In genomic region chr3R:7506314-7506988, dm6 we compare ENCODE assay signal across 5 fruit fly cellular contexts.
TF ChIP-seq lines count a peak whose summit lies in the region.

No protein-coding gene starts in this region.

- no peak for TF ChIP-seq CTCF in whole organism, embryonic (GFP tag; optimal IDR thresholded peaks at IDR 0.05; lab: Kevin White, UChicago)

TF ChIP-seq in whole organism, adult, 20 proteins besides CTCF, POLR2A, EP300 and RAD21 (continues in another document):
- peak; percentile 19 for TF ChIP-seq pad (GFP tag; optimal IDR thresholded peaks at IDR 0.05; lab: Kevin White, UChicago)
- no peak for TF ChIP-seq Crg-1 (GFP tag; optimal IDR thresholded peaks at IDR 0.05; lab: Kevin White, UChicago)
- TF ChIP-seq CG12768 (GFP tag; optimal IDR thresholded peaks at IDR 0.05; lab: Kevin White, UChicago): no peak
- no peak for TF ChIP-seq CG1620 (GFP tag; optimal IDR thresholded peaks at IDR 0.05; lab: Kevin White, UChicago)
- TF ChIP-seq CG7101 (tag; optimal IDR thresholded peaks at IDR 0.05; lab: Kevin White, UChicago): peak; percentile 2
- TF ChIP-seq Clk (GFP tag; optimal IDR thresholded peaks at IDR 0.05; lab: Kevin White, UChicago): no peak
- TF ChIP-seq CG14711 (tag; optimal IDR thresholded peaks at IDR 0.05; lab: Kevin White, UChicago): peak; percentile 67
- TF ChIP-seq kay (GFP tag; lab: Kevin White, UChicago; ENCODE audit: borderline replicate concordance): peak; percentile 74
- TF ChIP-seq CG7045 (GFP tag; optimal IDR thresholded peaks at IDR 0.05; lab: Kevin White, UChicago): peak; percentile 43
- TF ChIP-seq CG11617 (GFP tag; optimal IDR thresholded peaks at IDR 0.05; lab: Kevin White, UChicago): no peak
- TF ChIP-seq CG33017 (tag; optimal IDR thresholded peaks at IDR 0.05; lab: Kevin White, UChicago): no peak
- no peak for TF ChIP-seq Hr96 (GFP tag; optimal IDR thresholded peaks at IDR 0.05; lab: Kevin White, UChicago)
- TF ChIP-seq tj (GFP tag; optimal IDR thresholded peaks at IDR 0.05; lab: Kevin White, UChicago): no peak
- TF ChIP-seq Mnt (GFP tag; optimal IDR thresholded peaks at IDR 0.05; lab: Kevin White, UChicago): no peak
- no peak for TF ChIP-seq cnc (optimal IDR thresholded peaks at IDR 0.05; lab: Kevin White, UChicago)
- TF ChIP-seq toe (GFP tag; optimal IDR thresholded peaks at IDR 0.05; lab: Kevin White, UChicago): no peak
- no peak for TF ChIP-seq bab1 (GFP tag; optimal IDR thresholded peaks at IDR 0.05; lab: Kevin White, UChicago)
- no peak for TF ChIP-seq ovo (GFP tag; optimal IDR thresholded peaks at IDR 0.05; lab: Kevin White, UChicago)
- peak; percentile 53 for TF ChIP-seq CG5204 (GFP tag; optimal IDR thresholded peaks at IDR 0.05; lab: Kevin White, UChicago)

TF ChIP-seq in whole organism, embryonic, 481 proteins besides CTCF, POLR2A, EP300 and RAD21 (continues in another document):
- TF ChIP-seq Blimp-1 (GFP tag; optimal IDR thresholded peaks at IDR 0.05; lab: Kevin White, UChicago) (no peak), tio (GFP tag; optimal IDR thresholded peaks at IDR 0.05; lab: Kevin White, UChicago) (peak; percentile 85), Hmx (GFP tag; optimal IDR thresholded peaks at IDR 0.05; lab: Kevin White, UChicago) (peak; percentile 74), CG1832 (GFP tag; optimal IDR thresholded peaks at IDR 0.05; lab: Kevin White, UChicago) (no peak), MTF-1 (GFP tag; optimal IDR thresholded peaks at IDR 0.05; lab: Kevin White, UChicago; ENCODE audit: borderline replicate concordance) (peak; percentile 12), maf-S (GFP tag; optimal IDR thresholded peaks at IDR 0.05; lab: Kevin White, UChicago) (peak; percentile 84), Xrp1 (GFP tag; IDR thresholded peaks at IDR 0.05; lab: Robert Waterston, UW) (peak; percentile 58), gt (GFP tag; IDR thresholded peaks at IDR 0.05; lab: Robert Waterston, UW) (no peak), Side (GFP tag; optimal IDR thresholded peaks at IDR 0.05; lab: Kevin White, UChicago) (peak; percentile 88), CG17361 (GFP tag; IDR thresholded peaks at IDR 0.05; lab: Robert Waterston, UW) (peak; percentile 67), Ada2b (GFP tag; IDR thresholded peaks at IDR 0.05; lab: Robert Waterston, UW) (peak; percentile 82), Meics (GFP tag; optimal IDR thresholded peaks at IDR 0.05; lab: Kevin White, UChicago) (peak; percentile 93), Abd-B (GFP tag; optimal IDR thresholded peaks at IDR 0.05; lab: Kevin White, UChicago) (peak; percentile 66), lilli (GFP tag; optimal IDR thresholded peaks at IDR 0.05; lab: Kevin White, UChicago) (peak; percentile 94), CkIIα-i1 (GFP tag; IDR thresholded peaks at IDR 0.05; lab: Robert Waterston, UW) (0 out of 2 replicates have a peak, but pooled peaks have one; percentile 21), CG11456 (GFP tag; IDR thresholded peaks at IDR 0.05; lab: Robert Waterston, UW) (peak; percentile 94), CG14014 (GFP tag; IDR thresholded peaks at IDR 0.05; lab: Robert Waterston, UW) (peak; percentile 91), Fer3 (tag; optimal IDR thresholded peaks at IDR 0.05; lab: Kevin White, UChicago) (peak; percentile 91)

TF ChIP-seq in whole organism, prepupa, 60 proteins besides CTCF, POLR2A, EP300 and RAD21 (continues in another document):
- TF ChIP-seq Ets21C (GFP tag; optimal IDR thresholded peaks at IDR 0.05; lab: Kevin White, UChicago) (no peak), fd59A (GFP tag; optimal IDR thresholded peaks at IDR 0.05; lab: Kevin White, UChicago) (no peak), Hr38 (GFP tag; optimal IDR thresholded peaks at IDR 0.05; lab: Kevin White, UChicago) (no peak), Eip93F (GFP tag; optimal IDR thresholded peaks at IDR 0.05; lab: Kevin White, UChicago) (no peak), vri (GFP tag; optimal IDR thresholded peaks at IDR 0.05; lab: Kevin White, UChicago) (peak; percentile 26), Blimp-1 (GFP tag; optimal IDR thresholded peaks at IDR 0.05; lab: Kevin White, UChicago) (no peak), Eip75B (GFP tag; optimal IDR thresholded peaks at IDR 0.05; lab: Kevin White, UChicago) (no peak), eg (GFP tag; IDR thresholded peaks at IDR 0.05; lab: Robert Waterston, UW) (no peak; the same call in 2 of the 3 replicates), CG6792 (GFP tag; optimal IDR thresholded peaks at IDR 0.05; lab: Kevin White, UChicago) (peak; percentile 1), Lpt (GFP tag; optimal IDR thresholded peaks at IDR 0.05; lab: Kevin White, UChicago) (no peak), CG8319 (GFP tag; optimal IDR thresholded peaks at IDR 0.05; lab: Kevin White, UChicago) (no peak), Gug (GFP tag; IDR thresholded peaks at IDR 0.05; lab: Robert Waterston, UW) (0 out of 2 replicates have a peak, but pooled peaks have one; percentile 16), dac (GFP tag; optimal IDR thresholded peaks at IDR 0.05; lab: Kevin White, UChicago) (no peak), CG32006 (GFP tag; optimal IDR thresholded peaks at IDR 0.05; lab: Kevin White, UChicago) (peak; percentile 60), CG10669 (GFP tag; optimal IDR thresholded peaks at IDR 0.05; lab: Kevin White, UChicago) (no peak), acj6 (GFP tag; optimal IDR thresholded peaks at IDR 0.05; lab: Kevin White, UChicago) (peak; percentile 37), achi (GFP tag; optimal IDR thresholded peaks at IDR 0.05; lab: Kevin White, UChicago) (no peak), CG16779 (tag; optimal IDR thresholded peaks at IDR 0.05; lab: Kevin White, UChicago) (no peak), CG11902 (GFP tag; optimal IDR thresholded peaks at IDR 0.05; lab: Kevin White, UChicago) (no peak), CG31627 (GFP tag; optimal IDR thresholded peaks at IDR 0.05; lab: Kevin White, UChicago) (peak; percentile 27)

TF ChIP-seq in whole organism, pupa, 21 proteins besides CTCF, POLR2A, EP300 and RAD21:
- TF ChIP-seq CG8301 (tag; optimal IDR thresholded peaks at IDR 0.05; lab: Kevin White, UChicago) (no peak), D1 (tag; optimal IDR thresholded peaks at IDR 0.05; lab: Kevin White, UChicago) (no peak), CG17806 (tag; optimal IDR thresholded peaks at IDR 0.05; lab: Kevin White, UChicago) (no peak), CG12605 (GFP tag; IDR thresholded peaks at IDR 0.05; lab: Robert Waterston, UW) (no peak), Pif1A (GFP tag; optimal IDR thresholded peaks at IDR 0.05; lab: Kevin White, UChicago) (peak; percentile 0), fd96Ca (GFP tag; IDR thresholded peaks at IDR 0.05; lab: Robert Waterston, UW) (peak; percentile 42; the same call in 1 of the 3 replicates), CG32121 (GFP tag; IDR thresholded peaks at IDR 0.05; lab: Robert Waterston, UW) (peak; percentile 68), CG34367 (tag; optimal IDR thresholded peaks at IDR 0.05; lab: Kevin White, UChicago) (no peak), CG10348 (GFP tag; IDR thresholded peaks at IDR 0.05; lab: Robert Waterston, UW) (no peak), CG4496 (GFP tag; IDR thresholded peaks at IDR 0.05; lab: Robert Waterston, UW) (peak; percentile 81), Ets98B (GFP tag; IDR thresholded peaks at IDR 0.05; lab: Robert Waterston, UW) (peak; percentile 65), CG13204 (GFP tag; optimal IDR thresholded peaks at IDR 0.05; lab: Kevin White, UChicago) (no peak)

TF ChIP-seq in whole organism, wandering third instar larva, 38 proteins besides CTCF, POLR2A, EP300 and RAD21:
- TF ChIP-seq rgr (GFP tag; optimal IDR thresholded peaks at IDR 0.05; lab: Kevin White, UChicago) (peak; percentile 55), Abd-B (GFP tag; optimal IDR thresholded peaks at IDR 0.05; lab: Kevin White, UChicago) (no peak), psq (GFP tag; optimal IDR thresholded peaks at IDR 0.05; lab: Kevin White, UChicago) (peak; percentile 11), Hnf4 (GFP tag; optimal IDR thresholded peaks at IDR 0.05; lab: Kevin White, UChicago) (peak; percentile 35), Hr78 (GFP tag; optimal IDR thresholded peaks at IDR 0.05; lab: Kevin White, UChicago) (no peak), br (GFP tag; optimal IDR thresholded peaks at IDR 0.05; lab: Kevin White, UChicago) (peak; percentile 10), fru (GFP tag; optimal IDR thresholded peaks at IDR 0.05; lab: Kevin White, UChicago) (peak; percentile 47), pan (optimal IDR thresholded peaks at IDR 0.05; lab: Kevin White, UChicago) (no peak), OdsH (GFP tag; optimal IDR thresholded peaks at IDR 0.05; lab: Kevin White, UChicago) (peak; percentile 57), ey (GFP tag; optimal IDR thresholded peaks at IDR 0.05; lab: Kevin White, UChicago) (peak; percentile 45), HLH106 (tag; optimal IDR thresholded peaks at IDR 0.05; lab: Kevin White, UChicago) (peak; percentile 50), sv (GFP tag; optimal IDR thresholded peaks at IDR 0.05; lab: Kevin White, UChicago) (peak; percentile 83), h (GFP tag; optimal IDR thresholded peaks at IDR 0.05; lab: Kevin White, UChicago) (peak; percentile 63), CG9705 (GFP tag; optimal IDR thresholded peaks at IDR 0.05; lab: Kevin White, UChicago) (no peak), foxo (GFP tag; optimal IDR thresholded peaks at IDR 0.05; lab: Kevin White, UChicago) (peak in 1 of 2 experiments; percentile 60), N (GFP tag; optimal IDR thresholded peaks at IDR 0.05; lab: Kevin White, UChicago) (no peak), CrebA (GFP tag; optimal IDR thresholded peaks at IDR 0.05; lab: Kevin White, UChicago; ENCODE audit: borderline replicate concordance) (no peak)
TF ChIP-seq in whole organism, wandering third instar larva: peak in this region for 11.
